Worm (Caenorhabditis elegans): ENCODE measurements around the gene mpz-4.

The mpz-4 gene

ce11 chrIV:4867610-4868009, 40.5 kb upstream of the mpz-4 start, which contains the start of gene str-172:
str-172 (minus strand) TSS chrIV:4867710.
- TF ChIP-seq F16B12.6 (tag; optimal IDR thresholded peaks at IDR 0.05), result no peak
- no peak for TF ChIP-seq lsy-2 (tag; optimal IDR thresholded peaks at IDR 0.05)
- TF ChIP-seq nhr-28 (tag; optimal IDR thresholded peaks at IDR 0.05), result no peak
- TF ChIP-seq pag-3 (tag; optimal IDR thresholded peaks at IDR 0.05; ENCODE audit: borderline replicate concordance, insufficient read depth), result no peak
- TF ChIP-seq elt-3 (tag; optimal IDR thresholded peaks at IDR 0.05), result no peak
- no peak for TF ChIP-seq mef-2 (tag; optimal IDR thresholded peaks at IDR 0.05)

ce11 chrIV:4866599-4866998, 39.5 kb upstream of the mpz-4 start:
- no peak for TF ChIP-seq nhr-28 (tag; optimal IDR thresholded peaks at IDR 0.05)
- no peak for TF ChIP-seq hpl-2 (GFP tag; optimal IDR thresholded peaks at IDR 0.05)
- TF ChIP-seq nhr-77 (tag; optimal IDR thresholded peaks at IDR 0.05), result no peak
- no peak for TF ChIP-seq unc-62 (GFP tag; optimal IDR thresholded peaks at IDR 0.05)

- TF ChIP-seq aly-2 (tag; optimal IDR thresholded peaks at IDR 0.05), result no peak
- no peak for TF ChIP-seq nhr-76 (tag; optimal IDR thresholded peaks at IDR 0.05)
- no peak for TF ChIP-seq aha-1 (tag; optimal IDR thresholded peaks at IDR 0.05)
- no peak for TF ChIP-seq nhr-84 (tag; optimal IDR thresholded peaks at IDR 0.05)
- TF ChIP-seq efl-1 (optimal IDR thresholded peaks at IDR 0.05), result no peak
- no peak for TF ChIP-seq efl-1 (GFP tag; optimal IDR thresholded peaks at IDR 0.05 in 1 of 2)
- TF ChIP-seq hlh-4 (tag; optimal IDR thresholded peaks at IDR 0.05), result no peak
These were observed 37.4 kb upstream of the mpz-4 start for ce11 chrIV:4864524-4864923.

- TF ChIP-seq jun-1 (tag; optimal IDR thresholded peaks at IDR 0.05), result no peak
- TF ChIP-seq lin-39 (tag; optimal IDR thresholded peaks at IDR 0.05), result no peak
- TF ChIP-seq efl-1 (optimal IDR thresholded peaks at IDR 0.05), result no peak
- no peak for TF ChIP-seq efl-1 (GFP tag; optimal IDR thresholded peaks at IDR 0.05 in 1 of 2)
These were observed 34.3 kb upstream of the mpz-4 start, which contains the start of the genes Y17G9A.4 and str-173 for ce11 chrIV:4861449-4861848. Y17G9A.4 (minus strand) TSS chrIV:4861549. str-173 (plus strand) TSS chrIV:4861773.

- TF ChIP-seq C04F5.9 (tag; optimal IDR thresholded peaks at IDR 0.05) (no peak), alr-1 (tag; optimal IDR thresholded peaks at IDR 0.05; ENCODE audit: borderline replicate concordance) (no peak), nhr-85 (tag) (no peak), sup-37 (GFP tag; optimal IDR thresholded peaks at IDR 0.05) (no peak), ets-5 (GFP tag; IDR thresholded peaks at IDR 0.05) (no peak), unc-86 (tag; optimal IDR thresholded peaks at IDR 0.05) (no peak), lir-3 (tag; optimal IDR thresholded peaks at IDR 0.05; ENCODE audit: poor library complexity) (no peak), nhr-19 (GFP tag; conservative IDR thresholded peaks at IDR 0.05) (no peak), mab-9 (GFP tag; IDR thresholded peaks at IDR 0.05) (no peak), mef-2 (tag; optimal IDR thresholded peaks at IDR 0.05) (no peak), nhr-237 (tag; optimal IDR thresholded peaks at IDR 0.05) (no peak), ceh-8 (GFP tag; optimal IDR thresholded peaks at IDR 0.05) (no peak), aha-1 (tag; optimal IDR thresholded peaks at IDR 0.05) (no peak), ama-1 (optimal IDR thresholded peaks at IDR 0.05) (no peak), grh-1 (GFP tag; IDR thresholded peaks at IDR 0.05) (no peak)
These were observed 31.5 kb upstream of the mpz-4 start, which contains the start of gene Y17G9A.3 for ce11 chrIV:4858573-4858972. Y17G9A.3 (minus strand) TSS chrIV:4858673.

- no peak for TF ChIP-seq ama-1 (optimal IDR thresholded peaks at IDR 0.05)
- no peak for TF ChIP-seq hpl-2 (GFP tag; optimal IDR thresholded peaks at IDR 0.05)
- no peak for TF ChIP-seq F16B12.6 (tag; optimal IDR thresholded peaks at IDR 0.05)
- no peak for TF ChIP-seq zip-4 (GFP tag; optimal IDR thresholded peaks at IDR 0.05)
- peak in 1 of 6 experiments; percentile 21 for TF ChIP-seq elt-3 (tag; optimal IDR thresholded peaks at IDR 0.05)
- no peak for TF ChIP-seq fos-1 (tag; optimal IDR thresholded peaks at IDR 0.05)
These were observed 29.1 kb upstream of the mpz-4 start, which contains the start of gene Y17G9A.2 for ce11 chrIV:4856195-4856594. Y17G9A.2 (minus strand) TSS chrIV:4856295.

Data from whole organism, L1 larva.